Worm (Caenorhabditis elegans): ENCODE measurements around the gene gst-9.

The gst-9 gene

ce11 chrII:4857873-4858364, 33.5 kb upstream of the gst-9 start, which contains the start of gene F11G11.5:
F11G11.5 (plus strand) TSS chrII:4857923.
- TF ChIP-seq lin-38 (GFP tag; IDR thresholded peaks at IDR 0.05) (peak; percentile 35; the same call in 1 of the 2 replicates), daf-12 (tag; optimal IDR thresholded peaks at IDR 0.05) (no peak), daf-8 (GFP tag; IDR thresholded peaks at IDR 0.05) (no peak), nhr-237 (tag; optimal IDR thresholded peaks at IDR 0.05) (no peak), spr-3 (GFP tag; optimal IDR thresholded peaks at IDR 0.05) (no peak), skn-1 (tag; optimal IDR thresholded peaks at IDR 0.05) (no peak), nhr-42 (GFP tag; IDR thresholded peaks at IDR 0.05) (no peak), daf-19 (GFP tag; conservative IDR thresholded peaks at IDR 0.05) (no peak), zip-11 (GFP tag; IDR thresholded peaks at IDR 0.05) (no peak), duxl-1 (tag; optimal IDR thresholded peaks at IDR 0.05; ENCODE audit: poor library complexity) (no peak), dmd-8 (GFP tag; IDR thresholded peaks at IDR 0.05) (no peak), aha-1 (tag) (no peak), nhr-76 (tag; optimal IDR thresholded peaks at IDR 0.05) (no peak), T20F7.1 (GFP tag; optimal IDR thresholded peaks at IDR 0.05) (no peak), mep-1 (tag; optimal IDR thresholded peaks at IDR 0.05) (no peak), set-16 (GFP tag; IDR thresholded peaks at IDR 0.05) (peak; percentile 67), ama-1 (optimal IDR thresholded peaks at IDR 0.05) (peak; percentile 25), ces-1 (GFP tag; optimal IDR thresholded peaks at IDR 0.05) (no peak), madf-5 (GFP tag; IDR thresholded peaks at IDR 0.05) (no peak), zfp-3 (GFP tag; conservative IDR thresholded peaks at IDR 0.05) (no peak), lsy-2 (tag; optimal IDR thresholded peaks at IDR 0.05) (no peak), nhr-11 (tag; optimal IDR thresholded peaks at IDR 0.05) (no peak), lir-3 (tag; optimal IDR thresholded peaks at IDR 0.05) (no peak), lin-13 (GFP tag; optimal IDR thresholded peaks at IDR 0.05) (no peak), nhr-10 (tag; optimal IDR thresholded peaks at IDR 0.05) (no peak), hif-1 (tag; optimal IDR thresholded peaks at IDR 0.05) (no peak), F44E2.7 (GFP tag; IDR thresholded peaks at IDR 0.05) (no peak), pha-4 (GFP tag; IDR thresholded peaks at IDR 0.05) (peak; percentile 30; the same call in 1 of the 2 replicates), pha-4 (tag; optimal IDR thresholded peaks at IDR 0.05) (no peak), zip-2 (tag; optimal IDR thresholded peaks at IDR 0.05) (no peak), zfp-2 (tag; optimal IDR thresholded peaks at IDR 0.05) (no peak), daf-16 (GFP tag; optimal IDR thresholded peaks at IDR 0.05) (no peak), daf-16 (tag; optimal IDR thresholded peaks at IDR 0.05) (peak; percentile 1), T26A8.4 (GFP tag; IDR thresholded peaks at IDR 0.05) (peak; percentile 70), tag-97 (GFP tag; IDR thresholded peaks at IDR 0.05) (no peak), cey-2 (tag; optimal IDR thresholded peaks at IDR 0.05; ENCODE audit: borderline replicate concordance, insufficient read depth) (no peak), D1046.2 (GFP tag; IDR thresholded peaks at IDR 0.05) (0 out of 2 replicates have a peak, but pooled peaks have one; percentile 48), nhr-25 (tag; optimal IDR thresholded peaks at IDR 0.05; ENCODE audit: borderline replicate concordance, insufficient read depth) (no peak), attf-4 (tag; optimal IDR thresholded peaks at IDR 0.05) (no peak), lin-39 (tag; optimal IDR thresholded peaks at IDR 0.05) (no peak), zag-1 (tag; optimal IDR thresholded peaks at IDR 0.05) (no peak), unc-130 (GFP tag; optimal IDR thresholded peaks at IDR 0.05) (no peak), nhr-111 (GFP tag; optimal IDR thresholded peaks at IDR 0.05) (no peak), Y105C5A.15 (GFP tag; IDR thresholded peaks at IDR 0.05) (no peak), dve-1 (tag; optimal IDR thresholded peaks at IDR 0.05; ENCODE audit: insufficient read depth) (no peak), nhr-6 (tag; optimal IDR thresholded peaks at IDR 0.05) (no peak), R02D3.7 (tag; optimal IDR thresholded peaks at IDR 0.05) (no peak), dpl-1 (GFP tag; optimal IDR thresholded peaks at IDR 0.05) (no peak), ctbp-1 (GFP tag; IDR thresholded peaks at IDR 0.05) (no peak), lin-15B (tag; optimal IDR thresholded peaks at IDR 0.05) (no peak), gei-8 (GFP tag; optimal IDR thresholded peaks at IDR 0.05) (no peak), vab-7 (GFP tag; IDR thresholded peaks at IDR 0.05) (no peak), F49E8.2 (tag; optimal IDR thresholded peaks at IDR 0.05; ENCODE audit: borderline replicate concordance) (no peak)

Data from whole organism, L4 larva.